Fruit fly (Drosophila melanogaster): ENCODE data around the gene Orct.
A peak's percentile ranks its signal among the peaks of the same experiment; 100 is the strongest.

The Orct gene

DNA sequence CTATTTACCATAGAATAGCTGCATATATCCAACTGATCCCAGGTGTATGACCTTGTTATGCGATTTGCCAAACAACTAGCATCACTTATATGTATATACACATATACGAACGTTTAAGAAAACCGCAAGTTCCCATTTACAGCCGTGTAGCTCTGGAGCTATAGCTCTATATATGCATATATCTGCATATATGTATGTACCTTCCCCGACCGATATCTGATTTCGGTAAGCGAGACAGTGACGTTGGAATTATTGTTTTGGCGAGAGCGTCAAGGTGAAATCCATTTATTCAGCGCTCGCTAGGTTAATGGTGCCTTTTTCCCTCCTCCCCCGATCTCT, 16.1 kb upstream of the Orct start (continued):
- TF ChIP-seq tin (GFP tag; optimal IDR thresholded peaks at IDR 0.05) (no peak), Fer1 (GFP tag; optimal IDR thresholded peaks at IDR 0.05) (no peak), CG11093 (GFP tag; IDR thresholded peaks at IDR 0.05) (no peak), hkb (optimal IDR thresholded peaks at IDR 0.05) (no peak), hkb (GFP tag; IDR thresholded peaks at IDR 0.05) (0 out of 2 replicates have a peak, but pooled peaks have one; percentile 4), CG2712 (tag; optimal IDR thresholded peaks at IDR 0.05) (no peak), so (GFP tag; IDR thresholded peaks at IDR 0.05) (peak; percentile 1; the same call in 1 of the 3 replicates), sens (GFP tag) (no peak), cato (GFP tag; optimal IDR thresholded peaks at IDR 0.05; ENCODE audit: borderline replicate concordance) (no peak), hbn (GFP tag; IDR thresholded peaks at IDR 0.05; ENCODE audit: partially characterized antibody) (no peak), CG15601 (tag; optimal IDR thresholded peaks at IDR 0.05) (no peak), CG3726 (GFP tag; IDR thresholded peaks at IDR 0.05) (peak; percentile 1; the same call in 1 of the 3 replicates), CG17829 (tag; optimal IDR thresholded peaks at IDR 0.05) (no peak), CG12104 (GFP tag; optimal IDR thresholded peaks at IDR 0.05) (no peak), HmgZ (tag; optimal IDR thresholded peaks at IDR 0.05) (no peak), btn (GFP tag; optimal IDR thresholded peaks at IDR 0.05) (no peak), ap (GFP tag; IDR thresholded peaks at IDR 0.05) (no peak), CG12155 (GFP tag; optimal IDR thresholded peaks at IDR 0.05) (no peak), bab2 (GFP tag; optimal IDR thresholded peaks at IDR 0.05) (no peak), disco-r (GFP tag; optimal IDR thresholded peaks at IDR 0.05) (no peak), peb (GFP tag; IDR thresholded peaks at IDR 0.05) (no peak), CG12071 (GFP tag; optimal IDR thresholded peaks at IDR 0.05) (no peak), gcm (GFP tag; optimal IDR thresholded peaks at IDR 0.05) (no peak), pnt (GFP tag; optimal IDR thresholded peaks at IDR 0.05) (no peak), lmd (GFP tag; IDR thresholded peaks at IDR 0.05) (no peak), CG6175 (GFP tag; IDR thresholded peaks at IDR 0.05) (no peak), aop (GFP tag; IDR thresholded peaks at IDR 0.05) (0 out of 2 replicates have a peak, but pooled peaks have one; percentile 1), CG9797 (GFP tag; optimal IDR thresholded peaks at IDR 0.05) (no peak), CG42726 (GFP tag; IDR thresholded peaks at IDR 0.05; ENCODE audit: partially characterized antibody) (no peak), CG34224 (GFP tag; IDR thresholded peaks at IDR 0.05; ENCODE audit: partially characterized antibody) (no peak), fu2 (GFP tag; optimal IDR thresholded peaks at IDR 0.05) (no peak), da (GFP tag; optimal IDR thresholded peaks at IDR 0.05) (no peak), CHES-1-like (GFP tag; optimal IDR thresholded peaks at IDR 0.05) (no peak), shn (GFP tag; optimal IDR thresholded peaks at IDR 0.05) (no peak), Dfd (GFP tag; optimal IDR thresholded peaks at IDR 0.05) (no peak), Sox102F (GFP tag; optimal IDR thresholded peaks at IDR 0.05) (no peak), CG4282 (GFP tag; optimal IDR thresholded peaks at IDR 0.05) (no peak), CG10209 (GFP tag; optimal IDR thresholded peaks at IDR 0.05) (no peak), CG18011 (GFP tag; optimal IDR thresholded peaks at IDR 0.05) (no peak), CG9727 (GFP tag; optimal IDR thresholded peaks at IDR 0.05) (peak; percentile 54), CkIIα-i1 (GFP tag; IDR thresholded peaks at IDR 0.05) (no peak), Lim3 (GFP tag; IDR thresholded peaks at IDR 0.05) (no peak), tll (GFP tag; optimal IDR thresholded peaks at IDR 0.05) (no peak), Sox100B (GFP tag; optimal IDR thresholded peaks at IDR 0.05) (no peak), Nf-YB (GFP tag; optimal IDR thresholded peaks at IDR 0.05) (no peak), CG17359 (tag; optimal IDR thresholded peaks at IDR 0.05) (no peak), kni (GFP tag; optimal IDR thresholded peaks at IDR 0.05) (no peak), CG16863 (GFP tag; optimal IDR thresholded peaks at IDR 0.05) (no peak), Max (GFP tag; optimal IDR thresholded peaks at IDR 0.05) (no peak), Awh (GFP tag; IDR thresholded peaks at IDR 0.05) (no peak), fd96Cb (tag; optimal IDR thresholded peaks at IDR 0.05) (no peak), Taf1 (GFP tag; IDR thresholded peaks at IDR 0.05) (no peak)
